Worm (Caenorhabditis elegans) whole organism, young adult: Measurements from ENCODE around the gene F49E12.8.

Experiments used
- B0336.3 ChIP-seq: fragments of 200-800 bp; sonication (Bioruptor generic); IDR thresholded peaks from 2 replicates; pipeline ENCODE4 v1.3.6; 2022; ENCODE audit warnings: missing genetic modification characterization, missing compliant biosample characterization
- C17E4.6 ChIP-seq: fragments of 200-800 bp; sonication (Bioruptor generic); IDR thresholded peaks from 2 replicates; pipeline ENCODE4 v1.3.6; 2022; ENCODE audit warnings: missing genetic modification reagents, missing genetic modification characterization, missing compliant biosample characterization
- F33H1.4 ChIP-seq: fragments of 200-800 bp; sonication (Bioruptor generic); IDR thresholded peaks from 2 replicates; pipeline ENCODE4 v1.3.6; 2022; ENCODE audit warnings: missing genetic modification reagents, missing genetic modification characterization, missing compliant biosample characterization
- F57A8.1 ChIP-seq: fragments of 200-800 bp; sonication (Bioruptor generic); optimal IDR thresholded peaks from 2 replicates; lab custom pipeline; 2018; ENCODE audit warnings: mild to moderate bottlenecking, missing genetic modification characterization, moderate library complexity, missing compliant biosample characterization
- F57C9.4 ChIP-seq: sonication (generic microtip); optimal IDR thresholded peaks from 2 replicates; lab custom pipeline; 2017; ENCODE audit warnings: mild to moderate bottlenecking, missing genetic modification characterization, missing compliant biosample characterization
- K11D2.4 ChIP-seq: fragments of 200-800 bp; sonication (Bioruptor generic); IDR thresholded peaks from 2 replicates; pipeline ENCODE4 v1.3.6; 2022; ENCODE audit warnings: missing genetic modification reagents, missing genetic modification characterization, missing compliant biosample characterization
- T07F8.4 ChIP-seq: sonication (generic microtip); optimal IDR thresholded peaks from 2 replicates; lab custom pipeline; 2016; ENCODE audit warnings: mild to moderate bottlenecking, missing genetic modification characterization, moderate library complexity, missing compliant biosample characterization
- Y53G8AR.9 ChIP-seq: fragments of 200-800 bp; sonication (Bioruptor generic); conservative IDR thresholded peaks from 2 replicates; pipeline ENCODE4 v1.3.6; 2022; ENCODE audit warnings: missing genetic modification reagents, missing genetic modification characterization, missing compliant biosample characterization
- Y95B8A.8 ChIP-seq: fragments of 200-800 bp; sonication (Bioruptor generic); IDR thresholded peaks from 2 replicates; pipeline ENCODE4 v1.3.6; 2022; ENCODE audit warnings: missing genetic modification reagents, missing genetic modification characterization, missing compliant biosample characterization
- ZK185.1 ChIP-seq: sonication (generic microtip); optimal IDR thresholded peaks from 2 replicates; lab custom pipeline; 2016; ENCODE audit warnings: mild to moderate bottlenecking, missing genetic modification characterization, missing compliant biosample characterization; ENCODE audit not compliant: poor library complexity, severe bottlenecking
- akir-1 ChIP-seq: fragments of 200-800 bp; sonication (Bioruptor generic); optimal IDR thresholded peaks from 2 replicates; lab custom pipeline; 2018; ENCODE audit warnings: mild to moderate bottlenecking, missing genetic modification characterization, moderate library complexity, missing compliant biosample characterization
- athp-1 ChIP-seq: sonication (generic microtip); optimal IDR thresholded peaks from 2 replicates; lab custom pipeline; 2017; ENCODE audit warnings: mild to moderate bottlenecking, missing genetic modification characterization, missing compliant biosample characterization
- attf-3 ChIP-seq: fragments of 200-800 bp; sonication (Bioruptor generic); conservative IDR thresholded peaks from 2 replicates; pipeline ENCODE4 v1.3.6; 2022; ENCODE audit warnings: missing genetic modification reagents, missing genetic modification characterization, missing compliant biosample characterization
- attf-5 ChIP-seq: fragments of 200-800 bp; sonication (Bioruptor generic); optimal IDR thresholded peaks from 2 replicates; lab custom pipeline; 2018; ENCODE audit warnings: mild to moderate bottlenecking, missing genetic modification characterization, missing compliant biosample characterization
- cebp-1 ChIP-seq, 2 experiments: fragments of 200-800 bp in 1 of 2; sonication (Bioruptor generic) in 1 of 2; sonication (generic microtip) in 1 of 2; IDR thresholded peaks in 1 of 2; optimal IDR thresholded peaks in 1 of 2; 2 replicates each; pipeline versions ENCODE4 v1.3.6 to Lab custom; 2017 to 2022; ENCODE audit warnings: missing compliant biosample characterization in 2 of 2, missing genetic modification characterization in 2 of 2, mild to moderate bottlenecking in 1 of 2, missing genetic modification reagents in 1 of 2, moderate library complexity in 1 of 2
- ceh-91 ChIP-seq: fragments of 200-800 bp; sonication (Bioruptor generic); IDR thresholded peaks from 2 replicates; pipeline ENCODE4 v1.3.6; 2022; ENCODE audit warnings: missing genetic modification reagents, missing genetic modification characterization, missing compliant biosample characterization
- chd-7 ChIP-seq: sonication (generic microtip); optimal IDR thresholded peaks from 2 replicates; lab custom pipeline; 2016; ENCODE audit warnings: mild to moderate bottlenecking, missing genetic modification characterization, moderate library complexity, missing compliant biosample characterization
- dox-1 ChIP-seq: fragments of 200-800 bp; sonication (Bioruptor generic); IDR thresholded peaks from 2 replicates; pipeline ENCODE4 v1.3.6; 2022; ENCODE audit warnings: missing genetic modification reagents, missing genetic modification characterization, missing compliant biosample characterization
- egl-44 ChIP-seq: fragments of 200-800 bp; sonication (Bioruptor generic); IDR thresholded peaks from 2 replicates; pipeline ENCODE4 v1.3.6; 2022; ENCODE audit warnings: missing genetic modification reagents, missing genetic modification characterization, missing compliant biosample characterization
- fkh-3 ChIP-seq: sonication (generic microtip); optimal IDR thresholded peaks from 2 replicates; lab custom pipeline; 2016; ENCODE audit warnings: mild to moderate bottlenecking, missing genetic modification characterization, missing compliant biosample characterization
- gei-17 ChIP-seq: fragments of 200-800 bp; sonication (Bioruptor generic); optimal IDR thresholded peaks from 2 replicates; lab custom pipeline; 2018; ENCODE audit warnings: mild to moderate bottlenecking, missing genetic modification characterization, missing compliant biosample characterization
- hmg-1.2 ChIP-seq: fragments of 200-800 bp; sonication (Bioruptor generic); IDR thresholded peaks from 2 replicates; pipeline ENCODE4 v1.3.6; 2022; ENCODE audit warnings: missing genetic modification reagents, missing genetic modification characterization, missing compliant biosample characterization
- hmg-20 ChIP-seq: fragments of 200-800 bp; sonication (Bioruptor generic); IDR thresholded peaks from 2 replicates; pipeline ENCODE4 v1.3.6; 2022; ENCODE audit warnings: missing genetic modification reagents, missing genetic modification characterization, missing compliant biosample characterization
- hsf-1 ChIP-seq: fragments of 200-800 bp; sonication (Bioruptor generic); IDR thresholded peaks from 2 replicates; pipeline ENCODE4 v1.3.6; 2022; ENCODE audit warnings: missing genetic modification reagents, missing genetic modification characterization, missing compliant biosample characterization
- let-607 ChIP-seq, 2 experiments: fragments of 200-800 bp in 1 of 2; sonication (Bioruptor generic) in 1 of 2; sonication (generic microtip) in 1 of 2; optimal IDR thresholded peaks; 2 replicates each; lab custom pipeline; 2016 to 2018; ENCODE audit warnings: mild to moderate bottlenecking in 2 of 2, missing compliant biosample characterization in 2 of 2, missing genetic modification characterization in 2 of 2, moderate library complexity in 2 of 2, missing genotype in 1 of 2
- lin-26 ChIP-seq: fragments of 200-800 bp; sonication (Bioruptor generic); IDR thresholded peaks from 2 replicates; pipeline ENCODE4 v1.3.6; 2022; ENCODE audit warnings: missing genetic modification reagents, missing genetic modification characterization, missing compliant biosample characterization
- lin-35 ChIP-seq, 3 experiments: fragments of 150-350 bp in 2 of 3; sonication (generic microtip) in 1 of 3; optimal IDR thresholded peaks; 2 replicates each; lab custom pipeline; 2014 to 2018; ENCODE audit warnings: missing biosample characterization in 3 of 3, missing genetic modification characterization in 3 of 3, missing genetic modification reagents in 3 of 3
- lir-1 ChIP-seq: fragments of 200-800 bp; sonication (Bioruptor generic); conservative IDR thresholded peaks from 2 replicates; pipeline ENCODE4 v1.3.6; 2022; ENCODE audit warnings: missing genetic modification reagents, missing genetic modification characterization, missing compliant biosample characterization
- lsy-27 ChIP-seq: sonication (generic microtip); optimal IDR thresholded peaks from 2 replicates; lab custom pipeline; 2017; ENCODE audit warnings: missing genetic modification characterization, mild to moderate bottlenecking, missing compliant biosample characterization, antibody characterized with exemption, missing genotype, borderline replicate concordance; ENCODE audit not compliant: insufficient read depth
- madf-10 ChIP-seq: sonication (generic microtip); optimal IDR thresholded peaks from 2 replicates; lab custom pipeline; 2016; ENCODE audit warnings: mild to moderate bottlenecking, missing genetic modification characterization, missing compliant biosample characterization
- madf-8 ChIP-seq: fragments of 200-800 bp; sonication (Bioruptor generic); conservative IDR thresholded peaks from 2 replicates; pipeline ENCODE4 v1.3.6; 2022; ENCODE audit warnings: missing genetic modification reagents, missing genetic modification characterization, missing compliant biosample characterization
- mcd-1 ChIP-seq: fragments of 200-800 bp; sonication (Bioruptor generic); IDR thresholded peaks from 2 replicates; pipeline ENCODE4 v1.3.6; 2022; ENCODE audit warnings: missing genetic modification reagents, missing genetic modification characterization, missing compliant biosample characterization
- mel-28 ChIP-seq: sonication (generic microtip); optimal IDR thresholded peaks from 2 replicates; lab custom pipeline; 2016; ENCODE audit warnings: borderline replicate concordance, mild to moderate bottlenecking, missing genetic modification characterization, missing compliant biosample characterization
- mxl-1 ChIP-seq: sonication (generic microtip); optimal IDR thresholded peaks from 2 replicates; lab custom pipeline; 2016; ENCODE audit warnings: missing genetic modification characterization, missing compliant biosample characterization
- rcor-1 ChIP-seq: fragments of 200-800 bp; sonication (Bioruptor generic); IDR thresholded peaks from 2 replicates; pipeline ENCODE4 v1.3.6; 2022; ENCODE audit warnings: missing genetic modification reagents, missing genetic modification characterization, missing compliant biosample characterization
- sea-2 ChIP-seq: fragments of 200-800 bp; sonication (Bioruptor generic); IDR thresholded peaks from 2 replicates; pipeline ENCODE4 v1.3.6; 2022; ENCODE audit warnings: missing genetic modification characterization, missing compliant biosample characterization
- snpc-1.3 ChIP-seq: sonication (generic microtip); optimal IDR thresholded peaks from 2 replicates; lab custom pipeline; 2017; ENCODE audit warnings: missing genetic modification characterization, mild to moderate bottlenecking, missing compliant biosample characterization, antibody characterized with exemption, moderate library complexity, missing genotype, missing genetic modification reagents; ENCODE audit not compliant: insufficient read depth
- snpc-3.4 ChIP-seq: sonication (generic microtip); optimal IDR thresholded peaks from 2 replicates; lab custom pipeline; 2017; ENCODE audit warnings: missing genetic modification characterization, mild to moderate bottlenecking, missing compliant biosample characterization, antibody characterized with exemption, moderate library complexity, missing genotype, missing genetic modification reagents
- sptf-2 ChIP-seq: fragments of 200-800 bp; sonication (Bioruptor generic); optimal IDR thresholded peaks from 2 replicates; lab custom pipeline; 2018; ENCODE audit warnings: mild to moderate bottlenecking, missing genetic modification characterization, missing compliant biosample characterization
- tbx-9 ChIP-seq: sonication (generic microtip); optimal IDR thresholded peaks from 2 replicates; lab custom pipeline; 2016; ENCODE audit warnings: borderline replicate concordance, missing genetic modification characterization, inconsistent platforms, missing compliant biosample characterization
- xnd-1 ChIP-seq: sonication (generic microtip); optimal IDR thresholded peaks from 2 replicates; lab custom pipeline; 2016; ENCODE audit warnings: missing genotype, missing genetic modification reagents, missing genetic modification characterization, missing compliant biosample characterization
- ztf-22 ChIP-seq: fragments of 200-800 bp; sonication (Bioruptor generic); optimal IDR thresholded peaks from 2 replicates; lab custom pipeline; 2018; ENCODE audit warnings: mild to moderate bottlenecking, missing genetic modification characterization, moderate library complexity, missing compliant biosample characterization
- ztf-25 ChIP-seq: fragments of 200-800 bp; sonication (Bioruptor generic); IDR thresholded peaks from 2 replicates; pipeline ENCODE4 v1.3.6; 2022; ENCODE audit warnings: missing genetic modification reagents, missing genetic modification characterization, missing compliant biosample characterization
- ztf-28 ChIP-seq: fragments of 200-800 bp; sonication (Bioruptor generic); IDR thresholded peaks from 2 replicates; pipeline ENCODE4 v1.3.6; 2022; ENCODE audit warnings: missing genetic modification reagents, missing genetic modification characterization, missing compliant biosample characterization
- ztf-3 ChIP-seq: fragments of 200-800 bp; sonication (Bioruptor generic); optimal IDR thresholded peaks from 2 replicates; lab custom pipeline; 2018; ENCODE audit warnings: mild to moderate bottlenecking, missing genetic modification characterization, missing compliant biosample characterization

Gene F49E12.8

ce11 chrII:8411002-8411401, 16.9 kb upstream of the F49E12.8 start:
- no peak for TF ChIP-seq ceh-91 (GFP tag; lab: Robert Waterston, UW)
- no peak for TF ChIP-seq sptf-2 (GFP tag; lab: Kevin White, UChicago)
- TF ChIP-seq lin-35 (GFP tag; optimal IDR thresholded peaks at IDR 0.05; lab: Kevin White, UChicago), result no peak
- no peak for TF ChIP-seq B0336.3 (GFP tag; lab: Robert Waterston, UW)
- TF ChIP-seq fkh-3 (tag; lab: Kevin White, UChicago), result no peak
- no peak for TF ChIP-seq T07F8.4 (tag; lab: Kevin White, UChicago)
- no peak for TF ChIP-seq F57C9.4 (tag; lab: Kevin White, UChicago)
- TF ChIP-seq Y53G8AR.9 (GFP tag; lab: Robert Waterston, UW), result no peak
- no peak for TF ChIP-seq tbx-9 (tag; lab: Kevin White, UChicago)
- TF ChIP-seq snpc-3.4 (tag; lab: Kevin White, UChicago), result no peak
- TF ChIP-seq hmg-20 (GFP tag; lab: Robert Waterston, UW), result no peak
- no peak for TF ChIP-seq C17E4.6
- TF ChIP-seq lin-26 (GFP tag; lab: Robert Waterston, UW), result no peak
- TF ChIP-seq cebp-1 (GFP tag; IDR thresholded peaks at IDR 0.05; lab: Robert Waterston, UW), result no peak
- TF ChIP-seq cebp-1 (tag; optimal IDR thresholded peaks at IDR 0.05; lab: Kevin White, UChicago), result no peak
- TF ChIP-seq ztf-28, result no peak
- no peak for TF ChIP-seq egl-44
- no peak for TF ChIP-seq K11D2.4
- TF ChIP-seq F33H1.4 (GFP tag; lab: Robert Waterston, UW), result no peak
- TF ChIP-seq sea-2 (GFP tag; lab: Robert Waterston, UW), result no peak

DNA sequence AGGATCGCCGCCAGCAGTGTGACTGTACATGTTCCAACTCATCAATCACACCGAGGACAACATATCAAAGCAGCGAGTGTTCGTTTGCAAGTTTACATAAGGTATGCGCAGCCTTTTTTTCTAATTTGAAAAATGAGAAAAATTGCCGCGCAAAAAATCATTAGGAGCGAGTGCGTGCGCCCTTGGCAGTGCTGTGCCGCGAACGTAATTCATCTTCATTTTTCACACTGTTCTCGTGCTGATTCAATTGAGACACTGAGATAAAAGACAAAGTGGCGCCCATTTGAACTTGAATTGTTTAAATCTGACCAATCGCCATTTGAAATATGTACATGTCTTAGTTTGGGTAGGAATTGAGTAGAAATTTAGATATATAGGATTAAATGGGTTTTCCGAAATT, 15.4 kb upstream of the F49E12.8 start:
- TF ChIP-seq ztf-28 (no peak), madf-10 (tag; lab: Kevin White, UChicago) (no peak), dox-1 (GFP tag; lab: Robert Waterston, UW) (no peak), attf-5 (GFP tag; lab: Kevin White, UChicago) (no peak), F57A8.1 (GFP tag; lab: Kevin White, UChicago) (no peak), mxl-1 (tag; lab: Kevin White, UChicago) (no peak), attf-3 (GFP tag; lab: Robert Waterston, UW) (no peak), rcor-1 (GFP tag; lab: Robert Waterston, UW) (no peak), athp-1 (tag; lab: Kevin White, UChicago) (no peak), let-607 (tag; optimal IDR thresholded peaks at IDR 0.05; lab: Kevin White, UChicago) (no peak), T07F8.4 (tag; lab: Kevin White, UChicago) (no peak), ZK185.1 (tag; lab: Kevin White, UChicago) (no peak), hmg-1.2 (GFP tag; lab: Robert Waterston, UW) (no peak), mcd-1 (GFP tag; lab: Robert Waterston, UW) (no peak), gei-17 (GFP tag; lab: Kevin White, UChicago) (no peak), lsy-27 (tag; lab: Kevin White, UChicago) (no peak), ztf-22 (GFP tag; lab: Kevin White, UChicago) (no peak)

- TF ChIP-seq madf-8 (GFP tag; lab: Robert Waterston, UW) (no peak), Y95B8A.8 (GFP tag; lab: Robert Waterston, UW) (no peak), lir-1 (GFP tag; lab: Robert Waterston, UW) (no peak), snpc-1.3 (no peak), xnd-1 (tag; lab: Kevin White, UChicago) (no peak), akir-1 (no peak), mel-28 (no peak), cebp-1 (GFP tag; IDR thresholded peaks at IDR 0.05; lab: Robert Waterston, UW) (no peak), cebp-1 (tag; optimal IDR thresholded peaks at IDR 0.05; lab: Kevin White, UChicago) (no peak), chd-7 (no peak), ztf-25 (GFP tag; lab: Robert Waterston, UW) (no peak), hsf-1 (no peak), lin-26 (GFP tag; lab: Robert Waterston, UW) (no peak), ztf-3 (GFP tag; lab: Kevin White, UChicago) (no peak), let-607 (tag; optimal IDR thresholded peaks at IDR 0.05; lab: Kevin White, UChicago) (no peak)
Measured at ce11 chrII:8407491-8407890, 13.4 kb upstream of the F49E12.8 start, which contains the start of gene sra-13. Gene sra-13 (plus strand): TSS chrII:8407685.
